Worm (Caenorhabditis elegans) whole organism, L4/young adult: ENCODE measurements around the gene Y39B6A.34.

Source experiments
- dao-5 ChIP-seq: sonication (generic microtip); optimal IDR thresholded peaks from 2 replicates; lab custom pipeline; 2016; ENCODE audit warnings: missing genotype, missing genetic modification characterization, moderate library complexity, missing compliant biosample characterization
- him-1 ChIP-seq: sonication (generic microtip); optimal IDR thresholded peaks from 2 replicates; lab custom pipeline; 2016; ENCODE audit warnings: missing genotype, missing genetic modification reagents, missing genetic modification characterization, missing compliant biosample characterization

ce11 chrV:19044753-19045152, 43.9 kb downstream of the Y39B6A.34 start, which contains the start of gene asp-15:
- TF ChIP-seq him-1 (tag; lab: Kevin White, UChicago) (no peak), dao-5 (tag; lab: Kevin White, UChicago) (no peak)
